Fruit fly (Drosophila melanogaster) whole organism, embryonic: Measurements from ENCODE around the gene Vps39.

Experiments used
- Ada2b ChIP-seq: fragments of 200-800 bp; sonication (Bioruptor generic); IDR thresholded peaks from 2 replicates; pipeline ENCODE4 v1.3.6; 2022; ENCODE audit warnings: missing biosample characterization, missing genetic modification characterization
- CG10543 ChIP-seq: fragments of 200-800 bp; sonication (Bioruptor generic); optimal IDR thresholded peaks from 3 replicates; lab custom pipeline; 2017; ENCODE audit warnings: missing biosample characterization, mild to moderate bottlenecking, missing genetic modification characterization, moderate library complexity
- CG11456 ChIP-seq: fragments of 200-800 bp; sonication (Bioruptor generic); IDR thresholded peaks from 3 replicates; pipeline ENCODE4 v1.3.6; 2022; ENCODE audit warnings: missing biosample characterization, missing genetic modification characterization
- CG11695 ChIP-seq: fragments of 200-800 bp; sonication (Bioruptor generic); IDR thresholded peaks from 3 replicates; pipeline ENCODE4 v1.3.6; 2022; ENCODE audit warnings: missing biosample characterization, missing genetic modification characterization
- CG12071 ChIP-seq: fragments of 200-800 bp; sonication (Bioruptor generic); optimal IDR thresholded peaks from 3 replicates; lab custom pipeline; 2018; ENCODE audit warnings: missing biosample characterization, mild to moderate bottlenecking, missing genetic modification characterization
- CG12769 ChIP-seq: fragments of 200-800 bp; sonication (Bioruptor generic); optimal IDR thresholded peaks from 2 replicates; lab custom pipeline; 2019; ENCODE audit warnings: missing biosample characterization, mild to moderate bottlenecking, missing genetic modification characterization, moderate library complexity
- CG13287 ChIP-seq: fragments of 200-800 bp; sonication (Bioruptor generic); IDR thresholded peaks from 2 replicates; pipeline ENCODE4 v1.3.6; 2022; ENCODE audit warnings: missing biosample characterization, missing genetic modification characterization; ENCODE audit not compliant: partially characterized antibody
- CG15269 ChIP-seq: fragments of 200-800 bp; sonication (Bioruptor generic); optimal IDR thresholded peaks from 2 replicates; lab custom pipeline; 2018; ENCODE audit warnings: missing biosample characterization, mild to moderate bottlenecking, missing genetic modification characterization, moderate library complexity
- CG16813 ChIP-seq: fragments of 200-800 bp; sonication (Bioruptor generic); IDR thresholded peaks from 3 replicates; pipeline ENCODE4 v1.3.6; 2022; ENCODE audit warnings: missing biosample characterization, missing genetic modification characterization; ENCODE audit not compliant: partially characterized antibody
- CG17385 ChIP-seq: fragments of 200-800 bp; sonication (Bioruptor generic); optimal IDR thresholded peaks from 3 replicates; lab custom pipeline; 2018; ENCODE audit warnings: missing biosample characterization, mild to moderate bottlenecking, missing genetic modification characterization
- CG18764 ChIP-seq: fragments of 200-800 bp; sonication (Bioruptor generic); optimal IDR thresholded peaks from 3 replicates; lab custom pipeline; 2016; ENCODE audit warnings: missing biosample characterization, missing genetic modification characterization
- CG2116 ChIP-seq: fragments of 200-800 bp; sonication (Bioruptor generic); optimal IDR thresholded peaks from 3 replicates; lab custom pipeline; 2018; ENCODE audit warnings: missing biosample characterization, mild to moderate bottlenecking, missing genetic modification characterization
- CG2678 ChIP-seq: fragments of 200-800 bp; sonication (Bioruptor generic); optimal IDR thresholded peaks from 3 replicates; lab custom pipeline; 2019; ENCODE audit warnings: missing biosample characterization, mild to moderate bottlenecking, missing genetic modification characterization, moderate library complexity
- CG3163 ChIP-seq: fragments of 200-800 bp; sonication (Bioruptor generic); optimal IDR thresholded peaks from 3 replicates; lab custom pipeline; 2016; ENCODE audit warnings: missing biosample characterization, missing genetic modification characterization
- CG32532 ChIP-seq: fragments of 200-800 bp; sonication (Bioruptor generic); IDR thresholded peaks from 2 replicates; pipeline ENCODE4 v1.3.6; 2022; ENCODE audit warnings: missing biosample characterization, missing genetic modification characterization
- CG3726 ChIP-seq: fragments of 200-800 bp; sonication (Bioruptor generic); IDR thresholded peaks from 3 replicates; pipeline ENCODE4, ENCODE4 v1.3.6; 2022; ENCODE audit warnings: missing biosample characterization, missing genetic modification characterization
- CG3847 ChIP-seq: fragments of 200-800 bp; sonication (Bioruptor generic); IDR thresholded peaks from 2 replicates; pipeline ENCODE4 v1.3.6; 2022; ENCODE audit warnings: missing biosample characterization, missing genetic modification characterization
- CG6791 ChIP-seq: fragments of 200-800 bp; sonication (Bioruptor generic); IDR thresholded peaks from 3 replicates; pipeline ENCODE4 v1.3.6; 2022; ENCODE audit warnings: missing biosample characterization, missing genetic modification characterization; ENCODE audit not compliant: partially characterized antibody
- CG7556 ChIP-seq: fragments of 200-800 bp; sonication (Bioruptor generic); optimal IDR thresholded peaks from 2 replicates; lab custom pipeline; 2017; ENCODE audit warnings: missing biosample characterization, mild to moderate bottlenecking, missing genetic modification characterization
- CG7839 ChIP-seq: fragments of 200-800 bp; sonication (Bioruptor generic); optimal IDR thresholded peaks from 3 replicates; lab custom pipeline; 2018; ENCODE audit warnings: missing biosample characterization, mild to moderate bottlenecking, missing genetic modification characterization, moderate library complexity
- CG8089 ChIP-seq: fragments of 200-800 bp; sonication (Bioruptor generic); optimal IDR thresholded peaks from 3 replicates; lab custom pipeline; 2016; ENCODE audit warnings: missing biosample characterization, missing genetic modification characterization
- CG8290 ChIP-seq, 3 experiments: fragments of 200-800 bp; sonication (Bioruptor generic); optimal IDR thresholded peaks; 2 replicates each; lab custom pipeline; 2016 to 2019; ENCODE audit warnings: missing biosample characterization in 3 of 3, missing genetic modification characterization in 3 of 3, mild to moderate bottlenecking in 2 of 3, moderate library complexity in 1 of 3
- CG8924 ChIP-seq: fragments of 200-800 bp; optimal IDR thresholded peaks from 3 replicates; lab custom pipeline; 2019; ENCODE audit warnings: missing biosample characterization, mild to moderate bottlenecking, missing genetic modification characterization, moderate library complexity
- CG9609 ChIP-seq: fragments of 200-800 bp; sonication (Bioruptor generic); optimal IDR thresholded peaks from 3 replicates; lab custom pipeline; 2016; ENCODE audit warnings: missing biosample characterization, missing genetic modification characterization
- CG9817 ChIP-seq: fragments of 200-800 bp; sonication (Bioruptor generic); optimal IDR thresholded peaks from 2 replicates; lab custom pipeline; 2018; ENCODE audit warnings: missing biosample characterization, mild to moderate bottlenecking, missing genetic modification characterization, moderate library complexity
- CG9932 ChIP-seq: fragments of 200-800 bp; sonication (Bioruptor generic); IDR thresholded peaks from 2 replicates; pipeline ENCODE4 v1.3.6; 2022; ENCODE audit warnings: missing biosample characterization, missing genetic modification characterization
- CHES-1-like ChIP-seq: fragments of 200-800 bp; sonication (Bioruptor generic); optimal IDR thresholded peaks from 2 replicates; lab custom pipeline; 2016; ENCODE audit warnings: missing biosample characterization, missing genetic modification characterization
- CoRest ChIP-seq: fragments of 200-800 bp; sonication (Bioruptor generic); optimal IDR thresholded peaks from 3 replicates; lab custom pipeline; 2018; ENCODE audit warnings: missing biosample characterization, mild to moderate bottlenecking, missing genetic modification characterization, moderate library complexity
- Deaf1 ChIP-seq: fragments of 200-800 bp; optimal IDR thresholded peaks from 3 replicates; lab custom pipeline; 2019; ENCODE audit warnings: missing biosample characterization, mild to moderate bottlenecking, missing genetic modification characterization, moderate library complexity
- HLHmδ ChIP-seq: fragments of 200-800 bp; sonication (Bioruptor generic); optimal IDR thresholded peaks from 2 replicates; lab custom pipeline; 2018; ENCODE audit warnings: missing biosample characterization, mild to moderate bottlenecking, missing genetic modification characterization, moderate library complexity
- Hand ChIP-seq: fragments of 200-800 bp; sonication (Bioruptor generic); optimal IDR thresholded peaks from 2 replicates; lab custom pipeline; 2017; ENCODE audit warnings: mild to moderate bottlenecking, missing biosample characterization, missing genetic modification reagents, missing genetic modification characterization
- HmgZ ChIP-seq: fragments of 200-800 bp; sonication (Bioruptor generic); optimal IDR thresholded peaks from 2 replicates; lab custom pipeline; 2018; ENCODE audit warnings: missing biosample characterization, mild to moderate bottlenecking, missing genetic modification characterization
- Max ChIP-seq: fragments of 200-800 bp; sonication (Bioruptor generic); optimal IDR thresholded peaks from 2 replicates; lab custom pipeline; 2016; ENCODE audit warnings: missing biosample characterization, mild to moderate bottlenecking, missing genetic modification characterization
- Med ChIP-seq: fragments of 200-800 bp; sonication (Bioruptor generic); peaks from one replicate; lab custom pipeline; 2016; ENCODE audit warnings: missing biosample characterization, missing genetic modification characterization, mild to moderate bottlenecking, inconsistent platforms, moderate library complexity
- Nf-YA ChIP-seq: fragments of 200-800 bp; sonication (Bioruptor generic); IDR thresholded peaks from 2 replicates; pipeline ENCODE4 v1.3.6; 2022; ENCODE audit warnings: missing biosample characterization, missing genetic modification characterization
- Nf-YC ChIP-seq: fragments of 200-800 bp; optimal IDR thresholded peaks from 3 replicates; lab custom pipeline; 2019; ENCODE audit warnings: missing biosample characterization, mild to moderate bottlenecking, missing genetic modification characterization, moderate library complexity
- Sry-δ ChIP-seq: fragments of 200-800 bp; sonication (Bioruptor generic); optimal IDR thresholded peaks from 2 replicates; lab custom pipeline; 2016; ENCODE audit warnings: missing biosample characterization, missing genetic modification characterization
- abd-A ChIP-seq: fragments of 200-800 bp; sonication (Bioruptor generic); optimal IDR thresholded peaks from 3 replicates; lab custom pipeline; 2019; ENCODE audit warnings: missing biosample characterization, mild to moderate bottlenecking, missing genetic modification characterization, moderate library complexity
- bsh ChIP-seq, 2 experiments: fragments of 200-800 bp; sonication (Bioruptor generic); optimal IDR thresholded peaks; 2 replicates each; lab custom pipeline; 2017 to 2018; ENCODE audit warnings: mild to moderate bottlenecking in 2 of 2, missing biosample characterization in 2 of 2, missing genetic modification characterization in 2 of 2, moderate library complexity in 1 of 2
- ci ChIP-seq: fragments of 200-800 bp; sonication (Bioruptor generic); IDR thresholded peaks from 3 replicates; pipeline ENCODE4 v1.3.6; 2022; ENCODE audit warnings: missing biosample characterization, missing genetic modification characterization
- corto ChIP-seq: fragments of 200-800 bp; sonication (Bioruptor generic); optimal IDR thresholded peaks from 2 replicates; lab custom pipeline; 2016; ENCODE audit warnings: missing biosample characterization, mild to moderate bottlenecking, missing genetic modification characterization, moderate library complexity
- dysf ChIP-seq: fragments of 200-800 bp; sonication (Bioruptor generic); IDR thresholded peaks from 3 replicates; pipeline ENCODE4 v1.3.6; 2022; ENCODE audit warnings: missing biosample characterization, missing genetic modification characterization
- kay ChIP-seq: fragments of 200-800 bp; sonication (Bioruptor generic); optimal IDR thresholded peaks from 2 replicates; lab custom pipeline; 2016; ENCODE audit warnings: missing biosample characterization, missing genetic modification characterization
- psq ChIP-seq: fragments of 200-800 bp; sonication (Bioruptor generic); optimal IDR thresholded peaks from 2 replicates; lab custom pipeline; 2017; ENCODE audit warnings: missing biosample characterization, missing genetic modification characterization
- pum ChIP-seq: fragments of 200-800 bp; sonication (Bioruptor generic); optimal IDR thresholded peaks from 2 replicates; lab custom pipeline; 2016; ENCODE audit warnings: missing biosample characterization, missing genetic modification characterization
- schlank ChIP-seq: fragments of 200-800 bp; sonication (Bioruptor generic); optimal IDR thresholded peaks from 2 replicates; lab custom pipeline; 2018; ENCODE audit warnings: missing biosample characterization, mild to moderate bottlenecking, missing genetic modification characterization
- stc ChIP-seq: fragments of 200-800 bp; sonication (Bioruptor generic); IDR thresholded peaks from 2 replicates; pipeline ENCODE4 v1.3.6; 2022; ENCODE audit warnings: missing biosample characterization, missing genetic modification characterization
- trh ChIP-seq: fragments of 200-800 bp; sonication (Bioruptor generic); optimal IDR thresholded peaks from 2 replicates; lab custom pipeline; 2016; ENCODE audit warnings: missing biosample characterization, missing genetic modification characterization

Vps39 gene

DNA sequence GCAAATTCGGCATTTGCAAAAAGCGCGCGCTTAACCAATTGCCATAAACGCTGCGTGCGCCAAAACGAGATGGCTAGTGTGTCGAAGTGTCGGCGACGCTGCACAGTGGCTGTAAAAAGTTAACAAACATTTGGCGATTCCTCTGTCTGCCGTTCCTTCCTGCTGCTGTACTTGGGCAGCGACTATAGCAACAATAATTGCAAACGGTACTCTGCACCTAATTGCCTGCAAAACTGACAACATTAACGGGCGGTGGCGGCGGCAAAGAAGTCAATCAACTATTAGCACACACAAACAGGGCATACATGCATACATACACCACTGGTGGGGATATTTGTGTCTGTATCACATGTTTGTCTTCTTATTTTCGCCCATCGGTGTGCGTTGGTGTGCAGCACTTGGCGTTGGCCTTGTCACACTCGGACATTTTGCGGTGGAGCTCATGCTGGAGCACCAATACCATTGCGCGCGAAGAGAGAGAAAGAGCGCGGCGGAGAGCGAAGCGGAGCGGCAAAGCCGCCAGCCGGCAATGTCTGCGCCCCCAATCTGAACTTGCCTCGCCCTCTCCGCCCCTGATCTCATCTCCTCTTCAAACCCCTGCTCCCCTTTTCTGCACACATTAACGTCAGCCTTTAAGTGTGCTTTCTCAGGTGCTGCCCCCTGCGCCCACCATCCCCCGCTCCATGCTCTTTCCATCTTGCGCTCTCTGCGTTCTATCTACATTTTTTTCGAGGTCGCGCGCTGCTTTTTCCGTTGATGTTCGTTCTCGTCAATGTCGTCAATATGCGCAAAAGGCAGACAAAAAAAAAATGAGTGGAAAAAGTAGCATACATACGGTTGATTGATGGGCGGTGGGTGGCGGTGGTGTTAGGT lies 29.8 kb downstream of the Vps39 start (continued):
- TF ChIP-seq CG16813 (GFP tag; lab: Robert Waterston, UW) (no peak), Hand (GFP tag; lab: Kevin White, UChicago) (peak; percentile 18), abd-A (tag; lab: Kevin White, UChicago) (peak; percentile 91), Nf-YA (GFP tag; lab: Robert Waterston, UW) (no peak), stc (GFP tag; lab: Robert Waterston, UW) (no peak), CG3726 (0 out of 3 replicates have a peak, but pooled peaks have one; percentile 19), HLHmδ (GFP tag; lab: Kevin White, UChicago) (no peak), CG12071 (no peak), psq (GFP tag; lab: Kevin White, UChicago) (no peak), CG6791 (GFP tag; lab: Robert Waterston, UW) (no peak), CG11456 (GFP tag; lab: Robert Waterston, UW) (0 out of 3 replicates have a peak, but pooled peaks have one; percentile 42), CG12769 (peak; percentile 55), ci (GFP tag; lab: Robert Waterston, UW) (no peak), CG3163 (GFP tag; lab: Kevin White, UChicago) (peak; percentile 40), corto (peak; percentile 48), CG11695 (no peak), CG15269 (tag; lab: Kevin White, UChicago) (peak; percentile 29), CG9932 (GFP tag; lab: Robert Waterston, UW) (peak; percentile 40; the same call in 1 of the 2 replicates), bsh (GFP tag; optimal IDR thresholded peaks at IDR 0.05; lab: Kevin White, UChicago) (no peak), HmgZ (peak; percentile 46), Sry-δ (GFP tag; lab: Kevin White, UChicago) (no peak), Med (GFP tag; lab: Kevin White, UChicago) (peak; percentile 74), CG17385 (GFP tag; lab: Kevin White, UChicago) (no peak), CG32532 (GFP tag; lab: Robert Waterston, UW) (peak; percentile 16; the same call in 1 of the 2 replicates), kay (GFP tag; lab: Kevin White, UChicago) (peak; percentile 55), trh (no peak), CG2678 (tag; lab: Kevin White, UChicago) (peak; percentile 16), Nf-YC (tag; lab: Kevin White, UChicago) (peak; percentile 74), CG8290 (GFP tag; optimal IDR thresholded peaks at IDR 0.05; lab: Kevin White, UChicago) (no peak), CG8290 (tag; optimal IDR thresholded peaks at IDR 0.05; lab: Kevin White, UChicago) (peak; percentile 10 to 69), CoRest (no peak), CG7839 (no peak), CG3847 (peak; percentile 21; the same call in 1 of the 2 replicates), CG13287 (GFP tag; lab: Robert Waterston, UW) (0 out of 2 replicates have a peak, but pooled peaks have one; percentile 29), CG8924 (no peak), CG9609 (GFP tag; lab: Kevin White, UChicago) (no peak), CG8089 (GFP tag; lab: Kevin White, UChicago) (no peak), Max (GFP tag; lab: Kevin White, UChicago) (no peak), schlank (tag; lab: Kevin White, UChicago) (no peak), CG18764 (GFP tag; lab: Kevin White, UChicago) (no peak), Ada2b (GFP tag; lab: Robert Waterston, UW) (no peak), pum (GFP tag; lab: Kevin White, UChicago) (no peak), Deaf1 (tag; lab: Kevin White, UChicago) (peak; percentile 15), CG2116 (no peak), CG7556 (no peak), dysf (GFP tag; lab: Robert Waterston, UW) (peak; percentile 41; the same call in 1 of the 3 replicates), CG10543 (GFP tag; lab: Kevin White, UChicago) (peak; percentile 88), CG9817 (no peak), CHES-1-like (peak; percentile 12)
